Fruit fly (Drosophila melanogaster) whole organism, embryonic: ENCODE results near the gene Psf3.

Experiments
- Atf3 ChIP-seq: fragments of 200-800 bp; sonication (Bioruptor generic); optimal IDR thresholded peaks from 3 replicates; lab custom pipeline; 2016; ENCODE audit warnings: missing biosample characterization, missing genetic modification characterization
- CG10209 ChIP-seq: fragments of 200-800 bp; sonication (Bioruptor generic); optimal IDR thresholded peaks from 3 replicates; lab custom pipeline; 2017; ENCODE audit warnings: missing biosample characterization, mild to moderate bottlenecking, missing genetic modification characterization, missing genetic modification reagents
- CG10274 ChIP-seq: fragments of 200-800 bp; sonication (Bioruptor generic); optimal IDR thresholded peaks from 3 replicates; lab custom pipeline; 2017; ENCODE audit warnings: missing biosample characterization, mild to moderate bottlenecking, missing genetic modification characterization
- CG11085 ChIP-seq: fragments of 200-800 bp; sonication (Bioruptor generic); IDR thresholded peaks from 2 replicates; pipeline ENCODE4 v1.3.6; 2022; ENCODE audit warnings: missing biosample characterization, missing genetic modification characterization
- CG11504 ChIP-seq: fragments of 200-800 bp; sonication (Bioruptor generic); optimal IDR thresholded peaks from 3 replicates; lab custom pipeline; 2019; ENCODE audit warnings: missing biosample characterization, mild to moderate bottlenecking, missing genetic modification characterization, moderate library complexity
- CG11695 ChIP-seq: fragments of 200-800 bp; sonication (Bioruptor generic); IDR thresholded peaks from 3 replicates; pipeline ENCODE4 v1.3.6; 2022; ENCODE audit warnings: missing biosample characterization, missing genetic modification characterization
- CG13894 ChIP-seq: fragments of 200-800 bp; sonication (Bioruptor generic); optimal IDR thresholded peaks from 3 replicates; lab custom pipeline; 2018; ENCODE audit warnings: missing biosample characterization, mild to moderate bottlenecking, missing genetic modification characterization, moderate library complexity
- CG1603 ChIP-seq: fragments of 200-800 bp; sonication (Bioruptor generic); optimal IDR thresholded peaks from 2 replicates; lab custom pipeline; 2019; ENCODE audit warnings: missing biosample characterization, mild to moderate bottlenecking, missing genetic modification characterization, moderate library complexity
- CG1647 ChIP-seq: fragments of 200-800 bp; sonication (Bioruptor generic); optimal IDR thresholded peaks from 3 replicates; lab custom pipeline; 2016; ENCODE audit warnings: missing biosample characterization, missing genetic modification characterization
- CG30020 ChIP-seq: fragments of 200-800 bp; optimal IDR thresholded peaks from 2 replicates; lab custom pipeline; 2019; ENCODE audit warnings: missing biosample characterization, mild to moderate bottlenecking, missing genetic modification characterization, moderate library complexity
- CG32767 ChIP-seq: fragments of 200-800 bp; sonication (Bioruptor generic); IDR thresholded peaks from 2 replicates; pipeline ENCODE4 v1.3.6; 2022; ENCODE audit warnings: missing biosample characterization, missing genetic modification characterization
- CG3281 ChIP-seq: fragments of 200-800 bp; sonication (Bioruptor generic); optimal IDR thresholded peaks from 3 replicates; lab custom pipeline; 2017; ENCODE audit warnings: missing biosample characterization, mild to moderate bottlenecking, missing genetic modification characterization
- CG33557 ChIP-seq: fragments of 200-800 bp; sonication (Bioruptor generic); optimal IDR thresholded peaks from 2 replicates; lab custom pipeline; 2019; ENCODE audit warnings: missing biosample characterization, mild to moderate bottlenecking, missing genetic modification characterization, moderate library complexity
- CG6654 ChIP-seq: fragments of 200-800 bp; sonication (Bioruptor generic); optimal IDR thresholded peaks from 2 replicates; lab custom pipeline; 2017; ENCODE audit warnings: missing biosample characterization, mild to moderate bottlenecking, missing genetic modification characterization
- CG7271 ChIP-seq: fragments of 200-800 bp; sonication (Bioruptor generic); optimal IDR thresholded peaks from 2 replicates; lab custom pipeline; 2018; ENCODE audit warnings: missing biosample characterization, mild to moderate bottlenecking, missing genetic modification characterization, moderate library complexity
- CG7928 ChIP-seq: fragments of 200-800 bp; sonication (Bioruptor generic); optimal IDR thresholded peaks from 2 replicates; lab custom pipeline; 2017; ENCODE audit warnings: missing biosample characterization, mild to moderate bottlenecking, missing genetic modification characterization
- CG8944 ChIP-seq: fragments of 200-800 bp; sonication (Bioruptor generic); optimal IDR thresholded peaks from 3 replicates; lab custom pipeline; 2016; ENCODE audit warnings: missing biosample characterization, missing genetic modification characterization
- CG9609 ChIP-seq: fragments of 200-800 bp; sonication (Bioruptor generic); optimal IDR thresholded peaks from 3 replicates; lab custom pipeline; 2016; ENCODE audit warnings: missing biosample characterization, missing genetic modification characterization
- Dip2 ChIP-seq: fragments of 200-800 bp; sonication (Bioruptor generic); IDR thresholded peaks from 2 replicates; pipeline ENCODE4 v1.3.6; 2022; ENCODE audit warnings: missing biosample characterization, missing genetic modification characterization
- Dip3 ChIP-seq: fragments of 200-800 bp; sonication (Bioruptor generic); optimal IDR thresholded peaks from 3 replicates; lab custom pipeline; 2016; ENCODE audit warnings: missing biosample characterization, missing genetic modification characterization
- E2f1 ChIP-seq: fragments of 200-800 bp; sonication (Bioruptor generic); IDR thresholded peaks from 2 replicates; pipeline ENCODE4 v1.3.6; 2022; ENCODE audit warnings: missing biosample characterization, missing genetic modification characterization
- Hmr ChIP-seq: fragments of 200-800 bp; sonication (Bioruptor generic); optimal IDR thresholded peaks from 3 replicates; lab custom pipeline; 2017; ENCODE audit warnings: mild to moderate bottlenecking, missing biosample characterization, missing genetic modification reagents, missing genetic modification characterization
- Hr51 ChIP-seq, 2 experiments: fragments of 200-800 bp; sonication (Bioruptor generic); optimal IDR thresholded peaks; 2 replicates in 1 of 2; 3 replicates in 1 of 2; lab custom pipeline; 2016 to 2018; ENCODE audit warnings: missing biosample characterization in 2 of 2, missing genetic modification characterization in 2 of 2, mild to moderate bottlenecking in 1 of 2, moderate library complexity in 1 of 2
- Meics ChIP-seq: fragments of 200-800 bp; sonication (Bioruptor generic); optimal IDR thresholded peaks from 2 replicates; lab custom pipeline; 2017; ENCODE audit warnings: missing biosample characterization, mild to moderate bottlenecking, missing genetic modification characterization
- Nf-YB ChIP-seq: fragments of 200-800 bp; sonication (Bioruptor generic); optimal IDR thresholded peaks from 3 replicates; lab custom pipeline; 2019; ENCODE audit warnings: missing biosample characterization, mild to moderate bottlenecking, missing genetic modification characterization, moderate library complexity
- Opbp ChIP-seq: fragments of 200-800 bp; sonication (Bioruptor generic); IDR thresholded peaks from 3 replicates; pipeline ENCODE4 v1.3.6; 2022; ENCODE audit warnings: missing biosample characterization, missing genetic modification characterization; ENCODE audit not compliant: partially characterized antibody
- ase ChIP-seq: fragments of 200-800 bp; sonication (Bioruptor generic); IDR thresholded peaks from 3 replicates; pipeline ENCODE4 v1.3.6; 2022; ENCODE audit warnings: missing biosample characterization, missing genetic modification characterization
- bab2 ChIP-seq: fragments of 200-800 bp; sonication (Bioruptor generic); optimal IDR thresholded peaks from 2 replicates; lab custom pipeline; 2016; ENCODE audit warnings: missing biosample characterization, missing genetic modification characterization
- bsh ChIP-seq, 2 experiments: fragments of 200-800 bp; sonication (Bioruptor generic); optimal IDR thresholded peaks; 2 replicates each; lab custom pipeline; 2017 to 2018; ENCODE audit warnings: mild to moderate bottlenecking in 2 of 2, missing biosample characterization in 2 of 2, missing genetic modification characterization in 2 of 2, moderate library complexity in 1 of 2
- caup ChIP-seq: fragments of 200-800 bp; sonication (Bioruptor generic); optimal IDR thresholded peaks from 3 replicates; lab custom pipeline; 2017; ENCODE audit warnings: missing biosample characterization, mild to moderate bottlenecking, missing genetic modification characterization, moderate library complexity; ENCODE audit not compliant: severe bottlenecking
- emc ChIP-seq: fragments of 200-800 bp; sonication (Bioruptor generic); optimal IDR thresholded peaks from 2 replicates; lab custom pipeline; 2016; ENCODE audit warnings: missing biosample characterization, missing genetic modification characterization
- ems ChIP-seq: fragments of 200-800 bp; sonication (Bioruptor generic); optimal IDR thresholded peaks from 3 replicates; lab custom pipeline; 2016; ENCODE audit warnings: missing biosample characterization, missing genetic modification characterization
- eve ChIP-seq, 2 experiments: fragments of >200 bp; optimal IDR thresholded peaks; 2 replicates each; lab custom pipeline; 2017; ENCODE audit warnings: missing biosample characterization in 2 of 2, missing genetic modification characterization in 2 of 2
- ewg ChIP-seq: fragments of 200-800 bp; sonication (Bioruptor generic); optimal IDR thresholded peaks from 3 replicates; lab custom pipeline; 2017; ENCODE audit warnings: mild to moderate bottlenecking, missing biosample characterization, missing genetic modification reagents, missing genetic modification characterization
- gce ChIP-seq: fragments of 200-800 bp; sonication (Bioruptor generic); IDR thresholded peaks from 3 replicates; pipeline ENCODE4 v1.3.6; 2022; ENCODE audit warnings: missing biosample characterization, missing genetic modification characterization
- h ChIP-seq: fragments of >200 bp; optimal IDR thresholded peaks from 2 replicates; lab custom pipeline; 2017
- jumu ChIP-seq: fragments of 200-800 bp; sonication (Bioruptor generic); optimal IDR thresholded peaks from 3 replicates; lab custom pipeline; 2016; ENCODE audit warnings: missing biosample characterization, missing genetic modification characterization
- lilli ChIP-seq: fragments of 200-800 bp; sonication (Bioruptor generic); optimal IDR thresholded peaks from 3 replicates; lab custom pipeline; 2016; ENCODE audit warnings: missing biosample characterization, missing genetic modification characterization
- maf-S ChIP-seq: fragments of 200-800 bp; sonication (Bioruptor generic); optimal IDR thresholded peaks from 2 replicates; lab custom pipeline; 2016; ENCODE audit warnings: missing biosample characterization, missing genetic modification characterization
- mirr ChIP-seq: fragments of 200-800 bp; sonication (Bioruptor generic); optimal IDR thresholded peaks from 3 replicates; lab custom pipeline; 2018; ENCODE audit warnings: missing biosample characterization, mild to moderate bottlenecking, missing genetic modification characterization
- nerfin-1 ChIP-seq: fragments of 200-800 bp; sonication (Bioruptor generic); optimal IDR thresholded peaks from 3 replicates; lab custom pipeline; 2019; ENCODE audit warnings: missing biosample characterization, mild to moderate bottlenecking, missing genetic modification characterization, moderate library complexity
- pb ChIP-seq: fragments of 200-800 bp; sonication (Bioruptor generic); optimal IDR thresholded peaks from 3 replicates; lab custom pipeline; 2016; ENCODE audit warnings: missing biosample characterization, missing genetic modification characterization
- pho ChIP-seq: fragments of 200-800 bp; sonication (Bioruptor generic); optimal IDR thresholded peaks from 2 replicates; lab custom pipeline; 2016; ENCODE audit warnings: missing biosample characterization, missing genetic modification characterization
- salm ChIP-seq: fragments of 200-800 bp; sonication (Bioruptor generic); optimal IDR thresholded peaks from 2 replicates; lab custom pipeline; 2018; ENCODE audit warnings: missing biosample characterization, mild to moderate bottlenecking, missing genetic modification characterization
- sens-2 ChIP-seq: fragments of 200-800 bp; sonication (Bioruptor generic); IDR thresholded peaks from 2 replicates; pipeline ENCODE4 v1.3.6; 2022; ENCODE audit warnings: missing biosample characterization, missing genetic modification characterization
- sna ChIP-seq: fragments of 200-800 bp; sonication (Bioruptor generic); IDR thresholded peaks from 2 replicates; pipeline ENCODE4 v1.3.6; 2022; ENCODE audit warnings: missing biosample characterization, missing genetic modification characterization; ENCODE audit not compliant: partially characterized antibody
- ssp ChIP-seq: fragments of 200-800 bp; sonication (Bioruptor generic); IDR thresholded peaks from 2 replicates; pipeline ENCODE4 v1.3.6; 2022; ENCODE audit warnings: missing biosample characterization, missing genetic modification characterization
- toy ChIP-seq: fragments of 200-800 bp; sonication (Bioruptor generic); IDR thresholded peaks from 2 replicates; pipeline ENCODE4 v1.3.6; 2022; ENCODE audit warnings: missing biosample characterization, missing genetic modification characterization
- trh ChIP-seq: fragments of 200-800 bp; sonication (Bioruptor generic); optimal IDR thresholded peaks from 2 replicates; lab custom pipeline; 2016; ENCODE audit warnings: missing biosample characterization, missing genetic modification characterization
- unpg ChIP-seq: fragments of 200-800 bp; sonication (Bioruptor generic); optimal IDR thresholded peaks from 3 replicates; lab custom pipeline; 2018; ENCODE audit warnings: missing biosample characterization, mild to moderate bottlenecking, missing genetic modification characterization, moderate library complexity
- wek ChIP-seq: fragments of 200-800 bp; sonication (Bioruptor generic); optimal IDR thresholded peaks from 3 replicates; lab custom pipeline; 2018; ENCODE audit warnings: missing biosample characterization, mild to moderate bottlenecking, missing genetic modification characterization, moderate library complexity

Gene Psf3

dm6 chrX:10387672-10388071, 2.0 kb upstream of the Psf3 start (continued):
- TF ChIP-seq nerfin-1 (tag; lab: Kevin White, UChicago) (no peak), CG11085 (no peak), Meics (GFP tag; lab: Kevin White, UChicago) (peak; percentile 59), Hmr (peak; percentile 32), CG1647 (GFP tag; lab: Kevin White, UChicago) (no peak), CG7928 (no peak), emc (GFP tag; lab: Kevin White, UChicago) (no peak), CG33557 (GFP tag; lab: Kevin White, UChicago) (no peak), CG30020 (tag; lab: Kevin White, UChicago) (no peak), CG11695 (GFP tag; lab: Robert Waterston, UW) (0 out of 3 replicates have a peak, but pooled peaks have one; percentile 31), CG1603 (peak; percentile 64), E2f1 (peak; percentile 23; the same call in 1 of the 2 replicates), gce (no peak), Hr51 (GFP tag; optimal IDR thresholded peaks at IDR 0.05; lab: Kevin White, UChicago) (peak in 1 of 2 experiments; percentile 36), caup (GFP tag; lab: Kevin White, UChicago) (peak; percentile 41), sna (no peak), jumu (peak; percentile 2), Opbp (GFP tag; lab: Robert Waterston, UW) (no peak), trh (no peak), CG6654 (GFP tag; lab: Kevin White, UChicago) (no peak), Dip3 (GFP tag; lab: Kevin White, UChicago) (peak; percentile 56), ase (GFP tag; lab: Robert Waterston, UW) (0 out of 3 replicates have a peak, but pooled peaks have one; percentile 33), wek (no peak), CG10209 (peak; percentile 6), eve (GFP tag; optimal IDR thresholded peaks at IDR 0.05; lab: Kevin White, UChicago) (no peak), Atf3 (GFP tag; lab: Kevin White, UChicago) (no peak), lilli (GFP tag; lab: Kevin White, UChicago) (peak; percentile 64), CG8944 (GFP tag; lab: Kevin White, UChicago) (peak; percentile 21), maf-S (GFP tag; lab: Kevin White, UChicago) (no peak), CG9609 (GFP tag; lab: Kevin White, UChicago) (peak; percentile 21), CG13894 (tag; lab: Kevin White, UChicago) (no peak), h (lab: Kevin White, UChicago) (no peak), ems (GFP tag; lab: Kevin White, UChicago) (peak; percentile 38), CG32767 (GFP tag; lab: Robert Waterston, UW) (no peak), unpg (GFP tag; lab: Kevin White, UChicago) (peak; percentile 38), CG7271 (tag; lab: Kevin White, UChicago) (no peak), salm (tag; lab: Kevin White, UChicago) (no peak), pho (GFP tag; lab: Kevin White, UChicago) (peak; percentile 34), ssp (peak; percentile 31; the same call in 1 of the 2 replicates), CG3281 (GFP tag; lab: Kevin White, UChicago) (peak; percentile 51), CG11504 (tag; lab: Kevin White, UChicago) (peak; percentile 49), Dip2 (GFP tag; lab: Robert Waterston, UW) (no peak), bab2 (peak; percentile 58), bsh (GFP tag; optimal IDR thresholded peaks at IDR 0.05; lab: Kevin White, UChicago) (peak in 1 of 2 experiments; percentile 32), pb (GFP tag; lab: Kevin White, UChicago) (no peak), mirr (GFP tag; lab: Kevin White, UChicago) (no peak), toy (GFP tag; lab: Robert Waterston, UW) (no peak), ewg (GFP tag; lab: Kevin White, UChicago) (no peak), CG10274 (GFP tag; lab: Kevin White, UChicago) (no peak), Nf-YB (GFP tag; lab: Kevin White, UChicago) (no peak), sens-2 (GFP tag; lab: Robert Waterston, UW) (no peak)
